Worm (Caenorhabditis elegans): Measurements from ENCODE around the gene col-161.

- TF ChIP-seq flt-1 (GFP tag; IDR thresholded peaks at IDR 0.05): no peak
- no peak for TF ChIP-seq ztf-23 (GFP tag; IDR thresholded peaks at IDR 0.05)
Measured at ce11 chrV:13345867-13346328, 28.1 kb upstream of the col-161 start, which contains the start of gene twk-43.
